Worm (Caenorhabditis elegans) whole organism, L1 larva: ENCODE results near the gene C47E12.3.
"Not testable (repeated sequence)": the region's sequence is repeated elsewhere in the genome, so short reads cannot be mapped to it uniquely, and the experiment has no call there.

ENCODE experiments used
- aha-1 ChIP-seq: fragments of 150-350 bp; optimal IDR thresholded peaks from 2 replicates; lab custom pipeline; 2014; ENCODE audit warnings: missing biosample characterization, missing genetic modification characterization
- ama-1 ChIP-seq: fragments of 150-350 bp; optimal IDR thresholded peaks from 2 replicates; lab custom pipeline; 2014
- blmp-1 ChIP-seq: fragments of 150-350 bp; optimal IDR thresholded peaks from 2 replicates; lab custom pipeline; 2014; ENCODE audit warnings: missing biosample characterization, missing genetic modification characterization
- ceh-63 ChIP-seq: fragments of 200-800 bp; sonication (Bioruptor generic); optimal IDR thresholded peaks from 2 replicates; lab custom pipeline; 2018; ENCODE audit warnings: mild to moderate bottlenecking, missing genetic modification characterization, missing compliant biosample characterization
- ceh-90 ChIP-seq: sonication (generic microtip); optimal IDR thresholded peaks from 2 replicates; lab custom pipeline; 2016; ENCODE audit warnings: missing genetic modification characterization, missing compliant biosample characterization
- ces-1 ChIP-seq: fragments of 150-350 bp; optimal IDR thresholded peaks from 2 replicates; lab custom pipeline; 2014; ENCODE audit warnings: missing biosample characterization, missing genetic modification reagents, missing genetic modification characterization
- dpl-1 ChIP-seq, 3 experiments: fragments of 150-350 bp in 2 of 3; sonication (generic microtip) in 1 of 3; optimal IDR thresholded peaks; 2 replicates each; lab custom pipeline; 2014 to 2017; ENCODE audit warnings: missing biosample characterization in 3 of 3, missing genetic modification characterization in 3 of 3, missing genetic modification reagents in 3 of 3
- dsc-1 ChIP-seq: sonication (generic microtip); optimal IDR thresholded peaks from 2 replicates; lab custom pipeline; 2016; ENCODE audit warnings: mild to moderate bottlenecking, missing genetic modification characterization, missing compliant biosample characterization
- efl-1 ChIP-seq, 4 experiments: fragments of 150-350 bp; optimal IDR thresholded peaks in 3 of 4; peaks in 1 of 4; 1 replicate in 1 of 4; 2 replicates in 3 of 4; lab custom pipeline; 2014; ENCODE audit warnings: missing biosample characterization in 2 of 4, missing genetic modification characterization in 2 of 4, missing genetic modification reagents in 2 of 4
- fkh-8 ChIP-seq: sonication (generic microtip); optimal IDR thresholded peaks from 2 replicates; lab custom pipeline; 2016; ENCODE audit warnings: mild to moderate bottlenecking, missing genetic modification characterization, missing compliant biosample characterization
- grh-1 ChIP-seq: fragments of 200-800 bp; sonication (Bioruptor generic); IDR thresholded peaks from 2 replicates; pipeline ENCODE4 v1.3.6; 2022; ENCODE audit warnings: missing genetic modification reagents, missing genetic modification characterization, missing compliant biosample characterization
- irx-1 ChIP-seq: sonication (generic microtip); optimal IDR thresholded peaks from 2 replicates; lab custom pipeline; 2016; ENCODE audit warnings: missing genetic modification characterization, missing compliant biosample characterization
- lin-13 ChIP-seq: fragments of 150-350 bp; optimal IDR thresholded peaks from 2 replicates; lab custom pipeline; 2014; ENCODE audit warnings: missing biosample characterization, missing genetic modification reagents, missing genetic modification characterization
- lin-15B ChIP-seq: fragments of 150-350 bp; sonication (generic microtip); optimal IDR thresholded peaks from 3 replicates; lab custom pipeline; 2014; ENCODE audit warnings: missing biosample characterization, missing genetic modification characterization
- lin-35 ChIP-seq, 2 experiments: fragments of 150-350 bp; optimal IDR thresholded peaks; 2 replicates each; lab custom pipeline; 2014; ENCODE audit warnings: missing biosample characterization in 2 of 2, missing genetic modification characterization in 2 of 2, missing genetic modification reagents in 2 of 2
- lin-39 ChIP-seq: fragments of 150-350 bp; optimal IDR thresholded peaks from 2 replicates; lab custom pipeline; 2014; ENCODE audit warnings: missing biosample characterization, missing genetic modification reagents, missing genetic modification characterization
- lir-3 ChIP-seq: sonication (generic microtip); optimal IDR thresholded peaks from 2 replicates; lab custom pipeline; 2016; ENCODE audit warnings: mild to moderate bottlenecking, missing genetic modification characterization, moderate library complexity, missing compliant biosample characterization; ENCODE audit not compliant: poor library complexity
- lsy-2 ChIP-seq, 2 experiments: fragments of 150-350 bp; optimal IDR thresholded peaks; 2 replicates each; lab custom pipeline; 2014; ENCODE audit warnings: missing biosample characterization in 2 of 2, missing genetic modification characterization in 2 of 2
- mab-9 ChIP-seq: fragments of 200-800 bp; sonication (Bioruptor generic); IDR thresholded peaks from 2 replicates; pipeline ENCODE4 v1.3.6; 2022; ENCODE audit warnings: missing genetic modification reagents, missing genetic modification characterization, missing compliant biosample characterization
- mdl-1 ChIP-seq, 2 experiments: fragments of 150-350 bp; optimal IDR thresholded peaks; 2 replicates each; lab custom pipeline; 2014 to 2017; ENCODE audit warnings: missing biosample characterization in 2 of 2, missing genetic modification characterization in 2 of 2, inconsistent platforms in 1 of 2
- mep-1 ChIP-seq: fragments of 150-350 bp; optimal IDR thresholded peaks from 2 replicates; lab custom pipeline; 2014; ENCODE audit warnings: missing biosample characterization, missing genetic modification characterization
- nhr-11 ChIP-seq: fragments of 150-350 bp; optimal IDR thresholded peaks from 2 replicates; lab custom pipeline; 2014; ENCODE audit warnings: missing biosample characterization, missing genetic modification characterization
- nhr-12 ChIP-seq: sonication (generic microtip); optimal IDR thresholded peaks from 2 replicates; lab custom pipeline; 2017; ENCODE audit warnings: missing biosample characterization, missing genetic modification characterization
- nhr-19 ChIP-seq: fragments of 200-800 bp; sonication (Bioruptor generic); conservative IDR thresholded peaks from 2 replicates; pipeline ENCODE4 v1.3.6; 2022; ENCODE audit warnings: missing genetic modification characterization, missing compliant biosample characterization
- nhr-20 ChIP-seq: sonication (generic microtip); optimal IDR thresholded peaks from 2 replicates; lab custom pipeline; 2016; ENCODE audit warnings: mild to moderate bottlenecking, missing genetic modification characterization, missing compliant biosample characterization
- nhr-28 ChIP-seq: fragments of 150-350 bp; optimal IDR thresholded peaks from 2 replicates; lab custom pipeline; 2014; ENCODE audit warnings: missing biosample characterization, missing genetic modification characterization
- nhr-77 ChIP-seq: fragments of 150-350 bp; optimal IDR thresholded peaks from 2 replicates; lab custom pipeline; 2014; ENCODE audit warnings: missing biosample characterization, missing genetic modification characterization
- nhr-85 ChIP-seq: sonication (generic microtip); peaks from one replicate; lab custom pipeline; 2016; ENCODE audit warnings: missing genetic modification characterization, inconsistent platforms, missing compliant biosample characterization
- nhr-90 ChIP-seq: sonication (generic microtip); optimal IDR thresholded peaks from 2 replicates; lab custom pipeline; 2016; ENCODE audit warnings: mild to moderate bottlenecking, missing genetic modification characterization, missing compliant biosample characterization; ENCODE audit not compliant: poor library complexity
- pqm-1 ChIP-seq: sonication (generic microtip); optimal IDR thresholded peaks from 3 replicates; lab custom pipeline; 2017; ENCODE audit warnings: missing biosample characterization, missing genetic modification characterization
- rnt-1 ChIP-seq: sonication (generic microtip); optimal IDR thresholded peaks from 2 replicates; lab custom pipeline; 2016; ENCODE audit warnings: mild to moderate bottlenecking, missing genetic modification characterization, moderate library complexity, missing compliant biosample characterization
- sup-37 ChIP-seq: fragments of 200-800 bp; sonication (Bioruptor generic); optimal IDR thresholded peaks from 2 replicates; lab custom pipeline; 2018; ENCODE audit warnings: mild to moderate bottlenecking, missing genetic modification characterization, missing compliant biosample characterization
- unc-62 ChIP-seq: fragments of 150-350 bp; optimal IDR thresholded peaks from 2 replicates; lab custom pipeline; 2014; ENCODE audit warnings: missing biosample characterization, missing genetic modification reagents, missing genetic modification characterization
- unc-86 ChIP-seq: sonication (generic microtip); optimal IDR thresholded peaks from 2 replicates; lab custom pipeline; 2016; ENCODE audit warnings: missing genetic modification characterization, missing compliant biosample characterization
- zag-1 ChIP-seq: fragments of 150-350 bp; optimal IDR thresholded peaks from 2 replicates; lab custom pipeline; 2014; ENCODE audit warnings: missing biosample characterization, missing genetic modification characterization

Gene C47E12.3

ce11 chrIV:10033053-10033452 lies 31.4 kb upstream of the C47E12.3 start, which contains the start of gene F44D12.6:
Gene F44D12.6, plus strand, starts transcription at chrIV:10033353.
- TF ChIP-seq mab-9 (GFP tag; lab: Robert Waterston, UW) (no peak), lin-35 (GFP tag; optimal IDR thresholded peaks at IDR 0.05; lab: Kevin White, UChicago) (no peak), aha-1 (no peak), zag-1 (tag; lab: Kevin White, UChicago) (no peak), sup-37 (GFP tag; lab: Kevin White, UChicago) (no peak), nhr-28 (tag; lab: Kevin White, UChicago) (no peak), fkh-8 (tag; lab: Kevin White, UChicago) (no peak), nhr-11 (tag; lab: Kevin White, UChicago) (no peak), ama-1 (lab: Kevin White, UChicago) (no peak), dpl-1 (GFP tag; optimal IDR thresholded peaks at IDR 0.05; lab: Kevin White, UChicago) (no peak), lin-15B (tag; lab: Kevin White, UChicago) (no peak), pqm-1 (no peak), nhr-19 (GFP tag; lab: Robert Waterston, UW) (no peak), unc-62 (GFP tag; lab: Kevin White, UChicago) (no peak), nhr-85 (tag; lab: Kevin White, UChicago) (no peak), mdl-1 (tag; optimal IDR thresholded peaks at IDR 0.05; lab: Kevin White, UChicago) (no peak)

ce11 chrIV:10028779-10029178 lies 27.1 kb upstream of the C47E12.3 start, which contains the start of the genes F44D12.16 and msd-2:
Gene F44D12.16, plus strand, starts transcription at chrIV:10029079.
Gene msd-2, plus strand, starts transcription at chrIV:10029083.
- not testable (repeated sequence) for TF ChIP-seq ces-1 (GFP tag; lab: Kevin White, UChicago); lin-13 (GFP tag; lab: Kevin White, UChicago); nhr-85 (tag; lab: Kevin White, UChicago)

- TF ChIP-seq dsc-1 (tag; lab: Kevin White, UChicago) = no peak
- no peak for TF ChIP-seq ceh-63
These were observed 25.9 kb upstream of the C47E12.3 start, which contains the start of gene gipc-2 for ce11 chrIV:10027566-10027965. Gene gipc-2, minus strand, starts transcription at chrIV:10027666.

- TF ChIP-seq unc-62 (GFP tag; lab: Kevin White, UChicago) (no peak), unc-86 (tag; lab: Kevin White, UChicago) (no peak), ces-1 (GFP tag; lab: Kevin White, UChicago) (no peak), nhr-28 (tag; lab: Kevin White, UChicago) (no peak), lir-3 (no peak), nhr-77 (no peak), nhr-90 (tag; lab: Kevin White, UChicago) (no peak), mep-1 (tag; lab: Kevin White, UChicago) (no peak), irx-1 (tag; lab: Kevin White, UChicago) (no peak), nhr-20 (tag; lab: Kevin White, UChicago) (no peak), ceh-90 (tag; lab: Kevin White, UChicago) (no peak), lin-39 (tag; lab: Kevin White, UChicago) (no peak), nhr-12 (tag; lab: Kevin White, UChicago) (no peak), dsc-1 (tag; lab: Kevin White, UChicago) (no peak), rnt-1 (tag; lab: Kevin White, UChicago) (no peak), lsy-2 (tag; optimal IDR thresholded peaks at IDR 0.05; lab: Kevin White, UChicago) (no peak), blmp-1 (tag; lab: Kevin White, UChicago) (no peak), efl-1 (optimal IDR thresholded peaks at IDR 0.05; lab: Kevin White, UChicago) (no peak), efl-1 (GFP tag; optimal IDR thresholded peaks at IDR 0.05 in 1 of 2; lab: Kevin White, UChicago) (no peak), grh-1 (GFP tag; lab: Robert Waterston, UW) (no peak)
These were observed 24.5 kb upstream of the C47E12.3 start for ce11 chrIV:10026129-10026528.
